Worm (Caenorhabditis elegans): ENCODE results near the gene F22F4.5.

The F22F4.5 gene

DNA sequence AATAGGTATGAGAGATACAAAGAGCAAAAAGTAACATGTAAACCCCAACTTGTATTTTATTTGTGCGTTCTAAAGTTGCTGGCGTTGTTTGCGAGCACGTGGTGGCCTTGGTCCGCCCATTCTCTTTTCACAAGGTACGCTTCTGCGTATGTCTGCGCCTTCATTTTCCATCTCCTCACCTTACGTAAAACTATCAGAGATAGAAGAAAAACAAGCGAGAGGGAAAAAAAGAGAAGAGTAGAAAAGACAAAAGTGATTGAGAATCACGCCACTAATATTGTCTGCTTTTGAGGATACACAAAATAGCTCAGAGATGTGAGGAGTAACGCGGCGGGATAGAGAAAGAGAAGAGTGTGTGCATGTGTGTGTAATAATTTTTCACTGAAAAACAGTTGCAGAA lies 50.5 kb downstream of the F22F4.5 start:
- TF ChIP-seq mab-9 (GFP tag; IDR thresholded peaks at IDR 0.05): no peak
- no peak for TF ChIP-seq unc-86 (tag; optimal IDR thresholded peaks at IDR 0.05)
- TF ChIP-seq aly-2 (tag; optimal IDR thresholded peaks at IDR 0.05): no peak
- TF ChIP-seq xbp-1 (tag; optimal IDR thresholded peaks at IDR 0.05): peak; percentile 19
- TF ChIP-seq elt-3 (tag; optimal IDR thresholded peaks at IDR 0.05): peak in 2 of 6 experiments; percentile 43 to 52
- TF ChIP-seq fkh-4 (tag; optimal IDR thresholded peaks at IDR 0.05; ENCODE audit: borderline replicate concordance): no peak
- TF ChIP-seq ceh-88 (GFP tag; IDR thresholded peaks at IDR 0.05): no peak
- no peak for TF ChIP-seq ceh-63 (GFP tag; optimal IDR thresholded peaks at IDR 0.05)
- TF ChIP-seq nhr-11 (tag; optimal IDR thresholded peaks at IDR 0.05): peak; percentile 30
- no peak for TF ChIP-seq zip-4 (GFP tag; optimal IDR thresholded peaks at IDR 0.05)
- TF ChIP-seq hlh-4 (tag; optimal IDR thresholded peaks at IDR 0.05): no peak
- TF ChIP-seq nhr-19 (GFP tag; conservative IDR thresholded peaks at IDR 0.05): peak; percentile 69
- no peak for TF ChIP-seq nhr-237 (tag; optimal IDR thresholded peaks at IDR 0.05)
- no peak for TF ChIP-seq lin-15B (tag; optimal IDR thresholded peaks at IDR 0.05)
- peak; percentile 49 for TF ChIP-seq blmp-1 (tag; optimal IDR thresholded peaks at IDR 0.05)
- TF ChIP-seq lin-39 (tag; optimal IDR thresholded peaks at IDR 0.05): no peak
- TF ChIP-seq unc-130 (tag; optimal IDR thresholded peaks at IDR 0.05): peak; percentile 18
- TF ChIP-seq mdl-1 (tag; optimal IDR thresholded peaks at IDR 0.05): peak in 1 of 2 experiments; percentile 87
- no peak for TF ChIP-seq isw-1 (GFP tag; IDR thresholded peaks at IDR 0.05)
- peak; percentile 36 for TF ChIP-seq swsn-7 (tag; optimal IDR thresholded peaks at IDR 0.05)
- no peak for TF ChIP-seq zag-1 (tag; optimal IDR thresholded peaks at IDR 0.05)
- TF ChIP-seq nhr-90 (tag; optimal IDR thresholded peaks at IDR 0.05; ENCODE audit: poor library complexity): peak; percentile 39
- peak; percentile 43 for TF ChIP-seq tbx-2 (tag; optimal IDR thresholded peaks at IDR 0.05)
- TF ChIP-seq F16B12.6 (tag; optimal IDR thresholded peaks at IDR 0.05): no peak
- TF ChIP-seq mep-1 (tag; optimal IDR thresholded peaks at IDR 0.05): peak; percentile 70
- TF ChIP-seq efl-1 (optimal IDR thresholded peaks at IDR 0.05): peak; percentile 4 to 18
- peak; percentile 20 to 86 for TF ChIP-seq efl-1 (GFP tag; optimal IDR thresholded peaks at IDR 0.05 in 1 of 2)
- no peak for TF ChIP-seq sox-4 (tag; optimal IDR thresholded peaks at IDR 0.05)
- no peak for TF ChIP-seq lin-13 (GFP tag; optimal IDR thresholded peaks at IDR 0.05)
- TF ChIP-seq fos-1 (tag; optimal IDR thresholded peaks at IDR 0.05): no peak
- TF ChIP-seq C34B4.2 (tag; optimal IDR thresholded peaks at IDR 0.05): no peak
- no peak for TF ChIP-seq unc-62 (GFP tag; optimal IDR thresholded peaks at IDR 0.05)
- TF ChIP-seq ztf-4 (tag; optimal IDR thresholded peaks at IDR 0.05): no peak
- no peak for TF ChIP-seq fkh-8 (tag; optimal IDR thresholded peaks at IDR 0.05)
- no peak for TF ChIP-seq ztf-11 (tag; optimal IDR thresholded peaks at IDR 0.05)
- peak; percentile 91 for TF ChIP-seq lin-14 (GFP tag; optimal IDR thresholded peaks at IDR 0.05)
- peak; percentile 8 for TF ChIP-seq C16A3.4 (tag; optimal IDR thresholded peaks at IDR 0.05)
- TF ChIP-seq elt-2 (tag; optimal IDR thresholded peaks at IDR 0.05): no peak
- peak in 1 of 3 experiments; percentile 22 for TF ChIP-seq ceh-82 (tag; optimal IDR thresholded peaks at IDR 0.05)
- no peak for TF ChIP-seq irx-1 (tag; optimal IDR thresholded peaks at IDR 0.05)
- TF ChIP-seq unc-98 (GFP tag; IDR thresholded peaks at IDR 0.05): 0 out of 2 replicates have a peak, but pooled peaks have one; percentile 12
- no peak for TF ChIP-seq aha-1 (tag; optimal IDR thresholded peaks at IDR 0.05)
- TF ChIP-seq C04F5.9 (tag; optimal IDR thresholded peaks at IDR 0.05): no peak
- no peak for TF ChIP-seq grh-1 (GFP tag; IDR thresholded peaks at IDR 0.05)
- TF ChIP-seq nhr-28 (tag; optimal IDR thresholded peaks at IDR 0.05): no peak
- no peak for TF ChIP-seq nhr-12 (tag; optimal IDR thresholded peaks at IDR 0.05)
- TF ChIP-seq snpc-4 (tag; optimal IDR thresholded peaks at IDR 0.05): no peak
- TF ChIP-seq alr-1 (tag; optimal IDR thresholded peaks at IDR 0.05; ENCODE audit: borderline replicate concordance): no peak
- TF ChIP-seq dpl-1 (GFP tag; optimal IDR thresholded peaks at IDR 0.05): peak in 1 of 3 experiments; percentile 14
- no peak for TF ChIP-seq nhr-76 (tag; optimal IDR thresholded peaks at IDR 0.05)
- TF ChIP-seq nhr-84 (tag; optimal IDR thresholded peaks at IDR 0.05): no peak
- no peak for TF ChIP-seq ceh-90 (tag; optimal IDR thresholded peaks at IDR 0.05)
- TF ChIP-seq mef-2 (tag; optimal IDR thresholded peaks at IDR 0.05): no peak
- TF ChIP-seq pqm-1 (tag; optimal IDR thresholded peaks at IDR 0.05): no peak
- TF ChIP-seq sptf-1 (tag; optimal IDR thresholded peaks at IDR 0.05): no peak
